Fruit fly (Drosophila melanogaster): ENCODE data around the gene pdgy.

Gene pdgy

dm6 chrX:14905499-14906044, 47.8 kb downstream of the pdgy start, which contains the start of gene CG9512 (continued):
- TF ChIP-seq grn (GFP tag; optimal IDR thresholded peaks at IDR 0.05) (peak; percentile 91), chinmo (GFP tag; IDR thresholded peaks at IDR 0.05; ENCODE audit: partially characterized antibody) (peak; percentile 93; the same call in 3 of the 4 replicates), CG3065 (GFP tag; optimal IDR thresholded peaks at IDR 0.05) (no peak), CG10543 (GFP tag; optimal IDR thresholded peaks at IDR 0.05) (peak; percentile 63), Pdp1 (GFP tag; optimal IDR thresholded peaks at IDR 0.05) (peak in 1 of 2 experiments; percentile 55), vvl (GFP tag; IDR thresholded peaks at IDR 0.05) (peak; percentile 14; the same call in 1 of the 2 replicates), odd (GFP tag; optimal IDR thresholded peaks at IDR 0.05) (peak; percentile 40)

DNA sequence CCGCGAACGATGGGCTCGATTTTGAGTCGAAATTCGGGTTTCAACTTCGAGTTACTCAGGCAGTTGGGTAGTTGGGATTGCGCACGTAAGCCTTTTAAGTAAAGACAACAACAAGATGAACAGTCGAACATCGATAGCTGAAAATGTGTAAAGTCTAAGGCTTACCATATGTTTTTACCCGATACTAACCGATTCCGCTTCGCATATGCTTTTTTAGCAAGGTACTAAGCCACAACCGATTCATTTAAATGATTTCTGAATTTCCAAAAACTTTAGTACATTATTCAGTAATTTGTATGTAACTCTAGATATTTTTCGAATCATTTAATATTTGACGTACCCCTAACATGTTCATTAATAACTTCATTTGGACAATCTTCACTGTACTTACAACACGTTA, 55.7 kb downstream of the pdgy start:
- no peak for TF ChIP-seq h (optimal IDR thresholded peaks at IDR 0.05)
- peak in 1 of 2 experiments; percentile 8 for TF ChIP-seq eve (GFP tag; optimal IDR thresholded peaks at IDR 0.05)
- TF ChIP-seq emc (GFP tag; optimal IDR thresholded peaks at IDR 0.05), result no peak
- no peak for TF ChIP-seq CG16815 (GFP tag; optimal IDR thresholded peaks at IDR 0.05)
- peak; percentile 13 for TF ChIP-seq gem (tag; optimal IDR thresholded peaks at IDR 0.05)
- no peak for TF ChIP-seq CG14710 (tag; optimal IDR thresholded peaks at IDR 0.05)
- peak in 1 of 2 experiments; percentile 38 for TF ChIP-seq Hr51 (GFP tag; optimal IDR thresholded peaks at IDR 0.05)
- peak; percentile 58 for TF ChIP-seq grau (tag; optimal IDR thresholded peaks at IDR 0.05)
- peak; percentile 13 for TF ChIP-seq Sox102F (GFP tag; optimal IDR thresholded peaks at IDR 0.05)
- TF ChIP-seq CG13123 (GFP tag; optimal IDR thresholded peaks at IDR 0.05), result no peak
- TF ChIP-seq slbo (GFP tag; IDR thresholded peaks at IDR 0.05), result peak; percentile 16; the same call in 1 of the 2 replicates
- no peak for TF ChIP-seq ftz-f1 (GFP tag; optimal IDR thresholded peaks at IDR 0.05)
- TF ChIP-seq CG11398 (GFP tag; optimal IDR thresholded peaks at IDR 0.05), result no peak
- no peak for TF ChIP-seq dm (GFP tag; optimal IDR thresholded peaks at IDR 0.05)
- TF ChIP-seq CG11504 (tag; optimal IDR thresholded peaks at IDR 0.05), result peak; percentile 31
- peak; percentile 1 for TF ChIP-seq Med (GFP tag)
- peak; percentile 38 for TF ChIP-seq CG2678 (tag; optimal IDR thresholded peaks at IDR 0.05)
- TF ChIP-seq Drgx (GFP tag; IDR thresholded peaks at IDR 0.05), result peak; percentile 58; the same call in 1 of the 2 replicates
- no peak for TF ChIP-seq Nf-YB (GFP tag; optimal IDR thresholded peaks at IDR 0.05)
- TF ChIP-seq HmgD (GFP tag; optimal IDR thresholded peaks at IDR 0.05), result no peak
- no peak for TF ChIP-seq E2f2 (GFP tag; IDR thresholded peaks at IDR 0.05)
- TF ChIP-seq pan (optimal IDR thresholded peaks at IDR 0.05), result no peak
- TF ChIP-seq pan (GFP tag; optimal IDR thresholded peaks at IDR 0.05 in 1 of 2, IDR thresholded peaks at IDR 0.05 in 1 of 2), result no peak
- peak; percentile 29 for TF ChIP-seq CG15269 (tag; optimal IDR thresholded peaks at IDR 0.05)
- TF ChIP-seq row (GFP tag; IDR thresholded peaks at IDR 0.05), result peak; percentile 37; the same call in 2 of the 3 replicates
- TF ChIP-seq Gsc (GFP tag; IDR thresholded peaks at IDR 0.05), result no peak
- TF ChIP-seq knrl (GFP tag; IDR thresholded peaks at IDR 0.05; ENCODE audit: partially characterized antibody), result no peak
- TF ChIP-seq maf-S (GFP tag; optimal IDR thresholded peaks at IDR 0.05), result no peak
- TF ChIP-seq ttk (GFP tag; IDR thresholded peaks at IDR 0.05), result peak; percentile 8; the same call in 1 of the 2 replicates

dm6 chrX:14896791-14897190, 56.5 kb downstream of the pdgy start, which contains the start of gene CG9514:
Gene CG9514 (minus strand): TSS chrX:14896891.
- TF ChIP-seq BEAF-32 (GFP tag; optimal IDR thresholded peaks at IDR 0.05), result no peak
- peak; percentile 53 for TF ChIP-seq Adf1 (GFP tag; IDR thresholded peaks at IDR 0.05)

Measured in whole organism, embryonic.